Worm (Caenorhabditis elegans) whole organism, early embryonic: ENCODE measurements around the gene F12A10.6.
"Not testable (repeated sequence)": the region's sequence is repeated elsewhere in the genome, so short reads cannot be mapped to it uniquely, and the experiment has no call there.

Experiments
- B0310.2 ChIP-seq: sonication (generic microtip); optimal IDR thresholded peaks from 2 replicates; lab custom pipeline; 2016; ENCODE audit warnings: mild to moderate bottlenecking, missing genetic modification characterization, missing compliant biosample characterization
- F13C5.2 ChIP-seq: sonication (generic microtip); optimal IDR thresholded peaks from 2 replicates; lab custom pipeline; 2017; ENCODE audit warnings: mild to moderate bottlenecking, missing genetic modification characterization, inconsistent platforms, missing compliant biosample characterization
- aly-1 ChIP-seq: sonication (generic microtip); optimal IDR thresholded peaks from 2 replicates; lab custom pipeline; 2016; ENCODE audit warnings: missing genetic modification characterization, missing compliant biosample characterization
- ama-1 ChIP-seq: fragments of 150-350 bp; optimal IDR thresholded peaks from 2 replicates; lab custom pipeline; 2014
- ceh-13 ChIP-seq: fragments of 200-800 bp; sonication (Bioruptor generic); optimal IDR thresholded peaks from 2 replicates; lab custom pipeline; 2018; ENCODE audit warnings: mild to moderate bottlenecking, missing genetic modification characterization, missing compliant biosample characterization
- ceh-36 ChIP-seq: sonication (generic microtip); optimal IDR thresholded peaks from 2 replicates; lab custom pipeline; 2016; ENCODE audit warnings: missing genetic modification characterization, inconsistent platforms, missing compliant biosample characterization
- ets-7 ChIP-seq: sonication (generic microtip); optimal IDR thresholded peaks from 2 replicates; lab custom pipeline; 2016; ENCODE audit warnings: missing genotype, missing genetic modification characterization, missing compliant biosample characterization
- flt-1 ChIP-seq: fragments of 200-800 bp; sonication (Bioruptor generic); IDR thresholded peaks from 2 replicates; pipeline ENCODE4 v1.3.6; 2022; ENCODE audit warnings: missing genetic modification characterization, missing compliant biosample characterization
- hmbx-1 ChIP-seq: sonication (generic microtip); optimal IDR thresholded peaks from 2 replicates; lab custom pipeline; 2016; ENCODE audit warnings: mild to moderate bottlenecking, missing genetic modification characterization, missing compliant biosample characterization
- hmg-4 ChIP-seq: fragments of 200-800 bp; sonication (Bioruptor generic); optimal IDR thresholded peaks from 2 replicates; lab custom pipeline; 2018; ENCODE audit warnings: mild to moderate bottlenecking, missing genetic modification characterization, missing compliant biosample characterization
- hnd-1 ChIP-seq: sonication (generic microtip); optimal IDR thresholded peaks from 2 replicates; lab custom pipeline; 2016; ENCODE audit warnings: missing genetic modification characterization, missing compliant biosample characterization
- pes-1 ChIP-seq: fragments of 200-800 bp; sonication (Bioruptor generic); IDR thresholded peaks from 2 replicates; pipeline ENCODE4 v1.3.6; 2022; ENCODE audit warnings: missing genetic modification reagents, missing genetic modification characterization, missing compliant biosample characterization
- scrt-1 ChIP-seq: fragments of 200-800 bp; sonication (Bioruptor generic); IDR thresholded peaks from 2 replicates; pipeline ENCODE4 v1.3.6; 2022; ENCODE audit warnings: missing genetic modification characterization, missing compliant biosample characterization
- sea-1 ChIP-seq: fragments of 200-800 bp; sonication (Bioruptor generic); conservative IDR thresholded peaks from 2 replicates; pipeline ENCODE4 v1.3.6; 2022; ENCODE audit warnings: missing genetic modification characterization, missing compliant biosample characterization
- tbx-11 ChIP-seq: fragments of 200-800 bp; sonication (Bioruptor generic); IDR thresholded peaks from 2 replicates; pipeline ENCODE4 v1.3.6; 2022; ENCODE audit warnings: missing genetic modification characterization, missing compliant biosample characterization
- tbx-37 ChIP-seq: fragments of 200-800 bp; sonication (Bioruptor generic); conservative IDR thresholded peaks from 2 replicates; pipeline ENCODE4 v1.3.6; 2022; ENCODE audit warnings: missing genetic modification reagents, missing genetic modification characterization, missing compliant biosample characterization
- tra-4 ChIP-seq: sonication (generic microtip); optimal IDR thresholded peaks from 2 replicates; lab custom pipeline; 2017; ENCODE audit warnings: missing genetic modification characterization, missing compliant biosample characterization

F12A10.6 gene

DNA sequence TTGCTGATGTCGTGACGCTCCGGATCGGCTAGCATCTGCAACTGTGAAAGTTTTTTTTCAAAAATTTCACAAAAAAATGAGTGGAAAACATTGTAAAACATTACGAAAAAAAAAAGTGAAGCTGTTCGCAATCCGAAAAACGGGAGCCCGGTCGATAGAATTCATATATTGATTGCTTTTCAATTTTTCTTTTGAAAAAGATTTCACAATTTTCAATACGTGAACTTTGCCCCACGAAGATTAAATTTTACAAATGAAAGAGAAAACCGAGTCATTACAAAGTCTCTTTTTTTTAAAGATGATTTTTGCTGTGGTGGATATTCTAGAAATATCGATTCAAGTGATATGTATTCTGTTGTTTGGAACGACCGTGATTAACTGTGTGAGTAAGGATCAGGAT lies at the start of gene F12A10.6:
F12A10.6 (minus strand) TSS at position 101 of the 400 bp plus-strand sequence.
- TF ChIP-seq tbx-37 (GFP tag; lab: Robert Waterston, UW) (no peak), aly-1 (tag; lab: Kevin White, UChicago) (no peak), sea-1 (no peak), ceh-36 (no peak), ets-7 (tag; lab: Kevin White, UChicago) (no peak), scrt-1 (no peak), flt-1 (GFP tag; lab: Robert Waterston, UW) (no peak), tra-4 (no peak), tbx-11 (no peak), pes-1 (GFP tag; lab: Robert Waterston, UW) (no peak), B0310.2 (tag; lab: Kevin White, UChicago) (no peak), ama-1 (lab: Kevin White, UChicago) (no peak), F13C5.2 (tag; lab: Kevin White, UChicago) (no peak), hmbx-1 (tag; lab: Kevin White, UChicago) (no peak), hnd-1 (tag; lab: Kevin White, UChicago) (no peak), ceh-13 (GFP tag; lab: Kevin White, UChicago) (no peak), hmg-4 (GFP tag; lab: Kevin White, UChicago) (no peak)

DNA sequence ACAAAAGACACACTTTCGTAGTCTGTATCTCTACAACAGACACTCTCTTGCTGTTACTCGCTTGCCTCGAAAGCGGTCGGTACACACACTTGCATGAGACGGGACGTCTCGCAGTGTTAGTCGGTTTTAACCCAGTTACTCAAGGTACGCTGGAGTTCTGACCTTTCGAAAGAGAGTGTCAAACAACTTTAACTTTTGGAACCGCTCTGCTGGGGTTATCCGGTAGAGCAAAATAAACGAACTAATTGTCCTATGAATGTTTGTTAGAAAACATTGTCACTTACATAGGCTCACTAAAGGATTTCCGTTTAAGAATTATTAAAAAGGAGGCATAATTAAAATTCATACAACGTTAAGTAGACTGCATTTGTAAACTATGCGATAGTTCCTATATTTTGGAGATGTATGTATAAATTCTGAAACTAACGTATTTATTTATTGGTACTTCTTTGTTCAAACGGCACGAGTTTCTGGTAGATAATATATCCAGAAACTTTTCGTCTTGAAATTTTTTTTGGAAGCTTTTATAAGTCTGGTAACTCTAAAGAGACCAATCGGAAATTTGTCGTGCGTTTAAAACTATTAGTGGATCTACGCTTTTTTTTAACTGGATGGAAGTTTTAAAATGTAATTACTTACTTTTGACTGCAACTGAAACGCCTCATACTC lies 49.3 kb upstream of the F12A10.6 start:
- TF ChIP-seq scrt-1 (peak; percentile 78), F13C5.2 (tag; lab: Kevin White, UChicago) (peak; percentile 95), ceh-13 (GFP tag; lab: Kevin White, UChicago) (peak; percentile 30), hnd-1 (tag; lab: Kevin White, UChicago) (peak; percentile 59), pes-1 (GFP tag; lab: Robert Waterston, UW) (peak; percentile 78), tbx-11 (peak; percentile 85), tbx-37 (GFP tag; lab: Robert Waterston, UW) (peak; percentile 59), hmg-4 (GFP tag; lab: Kevin White, UChicago) (peak; percentile 90), sea-1 (peak; percentile 90), ets-7 (tag; lab: Kevin White, UChicago) (peak; percentile 77), ama-1 (lab: Kevin White, UChicago) (peak; percentile 100), hmbx-1 (tag; lab: Kevin White, UChicago) (peak; percentile 83), tra-4 (peak; percentile 88), flt-1 (GFP tag; lab: Robert Waterston, UW) (peak; percentile 60; the same call in 1 of the 2 replicates), ceh-36 (peak; percentile 85), B0310.2 (tag; lab: Kevin White, UChicago) (peak; percentile 91), aly-1 (tag; lab: Kevin White, UChicago) (no peak)

DNA sequence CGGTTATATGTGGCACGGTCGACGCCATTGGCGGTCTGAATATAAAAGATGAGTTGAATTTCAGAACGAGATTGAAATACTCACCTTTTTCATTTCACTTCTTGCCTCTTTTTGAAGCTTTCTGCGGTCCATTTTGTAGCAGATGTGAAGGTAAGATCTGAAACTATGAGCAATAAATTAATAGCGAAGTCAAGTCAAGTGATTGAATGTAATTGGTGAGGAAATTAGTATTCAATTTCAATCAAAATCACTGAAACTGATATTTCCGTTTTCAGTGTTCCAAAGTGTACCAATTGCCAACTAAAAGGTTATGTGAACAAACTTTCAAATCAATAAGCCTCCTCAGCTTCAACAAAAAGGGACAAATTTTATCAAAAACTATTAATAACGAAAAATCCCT lies 47.4 kb upstream of the F12A10.6 start, which contains the start of gene C17C3.24:
C17C3.24 (minus strand) TSS at position 101 of the 400 bp plus-strand sequence.
- no peak for TF ChIP-seq tbx-37 (GFP tag; lab: Robert Waterston, UW)
- TF ChIP-seq hnd-1 (tag; lab: Kevin White, UChicago), result no peak
- no peak for TF ChIP-seq ets-7 (tag; lab: Kevin White, UChicago)
- no peak for TF ChIP-seq aly-1 (tag; lab: Kevin White, UChicago)
- no peak for TF ChIP-seq tra-4
- TF ChIP-seq ceh-36, result no peak
- TF ChIP-seq flt-1 (GFP tag; lab: Robert Waterston, UW), result no peak
- TF ChIP-seq tbx-11, result no peak
- no peak for TF ChIP-seq pes-1 (GFP tag; lab: Robert Waterston, UW)
- no peak for TF ChIP-seq hmg-4 (GFP tag; lab: Kevin White, UChicago)
- TF ChIP-seq hmbx-1 (tag; lab: Kevin White, UChicago), result no peak
- TF ChIP-seq ama-1 (lab: Kevin White, UChicago), result no peak
- no peak for TF ChIP-seq sea-1
- TF ChIP-seq B0310.2 (tag; lab: Kevin White, UChicago), result no peak

DNA sequence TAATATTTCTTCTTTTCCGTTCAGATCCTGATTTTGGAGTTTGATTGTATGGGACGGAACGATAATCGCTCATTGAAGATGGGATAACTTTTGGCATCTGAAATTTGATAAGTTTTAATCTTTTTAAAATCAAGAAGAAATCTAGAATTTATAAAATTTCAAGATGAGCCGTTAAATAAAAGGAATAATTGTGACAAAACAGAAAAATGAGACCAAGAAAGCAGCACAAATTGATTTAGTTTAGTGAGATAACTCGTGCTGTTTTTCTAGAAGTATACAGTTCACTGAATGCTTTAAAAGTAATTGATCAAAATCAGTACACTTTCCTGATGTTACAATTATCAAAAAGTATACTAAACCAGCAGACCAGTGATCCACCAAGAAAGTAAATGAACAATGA lies 45.8 kb upstream of the F12A10.6 start, which contains the start of gene hlh-27:
hlh-27 (minus strand) TSS at position 101 of the 400 bp plus-strand sequence.
- TF ChIP-seq ama-1 (lab: Kevin White, UChicago); aly-1 (tag; lab: Kevin White, UChicago); tra-4: not testable (repeated sequence)

DNA sequence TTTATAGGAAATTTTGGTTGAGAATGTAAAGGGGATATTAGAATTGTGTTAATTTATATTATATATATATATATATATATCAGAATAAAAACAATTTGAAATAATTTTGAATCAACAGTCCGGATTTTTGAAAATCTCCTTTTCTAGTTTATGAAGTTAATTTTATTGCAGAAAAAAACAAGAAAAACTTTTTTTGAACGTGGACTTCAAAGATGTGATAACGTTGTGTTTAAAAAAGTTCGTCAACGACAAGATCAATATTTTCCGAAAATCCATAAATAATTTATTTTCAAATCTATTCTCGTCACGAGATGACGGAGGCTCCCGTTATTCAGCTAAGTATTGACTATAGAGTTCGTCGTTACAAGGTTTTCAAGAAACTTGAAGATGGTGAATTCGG lies 43.2 kb upstream of the F12A10.6 start, which contains the start of gene C17C3.11:
C17C3.11 (plus strand) TSS at position 301 of the 400 bp plus-strand sequence.
- TF ChIP-seq ceh-36, result no peak
- TF ChIP-seq pes-1 (GFP tag; lab: Robert Waterston, UW), result no peak
- TF ChIP-seq F13C5.2 (tag; lab: Kevin White, UChicago), result no peak
- TF ChIP-seq hmbx-1 (tag; lab: Kevin White, UChicago), result no peak
- TF ChIP-seq ets-7 (tag; lab: Kevin White, UChicago), result no peak
- TF ChIP-seq hmg-4 (GFP tag; lab: Kevin White, UChicago), result no peak
- no peak for TF ChIP-seq scrt-1
- no peak for TF ChIP-seq hnd-1 (tag; lab: Kevin White, UChicago)

DNA sequence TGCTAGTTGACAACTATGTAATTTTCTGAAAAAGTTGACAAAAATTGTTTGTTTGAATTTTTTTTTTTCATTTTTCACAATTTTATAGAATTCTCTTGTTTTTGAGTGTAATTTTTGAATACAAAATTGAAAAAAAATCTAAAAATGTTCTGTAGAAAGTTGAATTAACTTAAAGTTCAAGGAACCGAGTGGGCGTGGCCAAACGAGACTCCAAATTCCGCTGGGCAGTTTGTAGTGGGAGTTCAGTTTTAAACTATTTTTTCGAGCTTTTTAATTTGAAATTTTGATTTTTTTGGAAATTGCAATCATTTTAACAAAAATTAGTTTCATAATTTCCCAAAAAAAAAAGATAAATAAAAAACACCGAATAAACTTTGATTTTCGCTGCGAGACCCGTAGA lies 42.8 kb upstream of the F12A10.6 start:
- no peak for TF ChIP-seq ceh-13 (GFP tag; lab: Kevin White, UChicago)
- TF ChIP-seq sea-1, result no peak
- no peak for TF ChIP-seq hnd-1 (tag; lab: Kevin White, UChicago)
- no peak for TF ChIP-seq B0310.2 (tag; lab: Kevin White, UChicago)
- TF ChIP-seq tbx-37 (GFP tag; lab: Robert Waterston, UW), result no peak
- TF ChIP-seq hmg-4 (GFP tag; lab: Kevin White, UChicago), result no peak
- no peak for TF ChIP-seq tbx-11
- TF ChIP-seq flt-1 (GFP tag; lab: Robert Waterston, UW), result no peak
- TF ChIP-seq hmbx-1 (tag; lab: Kevin White, UChicago), result no peak
- no peak for TF ChIP-seq aly-1 (tag; lab: Kevin White, UChicago)
- TF ChIP-seq tra-4, result no peak
- no peak for TF ChIP-seq ama-1 (lab: Kevin White, UChicago)
- TF ChIP-seq F13C5.2 (tag; lab: Kevin White, UChicago), result no peak
- TF ChIP-seq ets-7 (tag; lab: Kevin White, UChicago), result no peak
- no peak for TF ChIP-seq ceh-36
- no peak for TF ChIP-seq scrt-1
